Worm (Caenorhabditis elegans) whole organism, L1 larva: ENCODE measurements around the gene F22F7.11.
A peak's percentile ranks its signal among the peaks of the same experiment; 100 is the strongest.

Source experiments
- C04F5.9 ChIP-seq: sonication (generic microtip); optimal IDR thresholded peaks from 2 replicates; lab custom pipeline; 2016; ENCODE audit warnings: missing genetic modification characterization, missing compliant biosample characterization
- aha-1 ChIP-seq: fragments of 150-350 bp; optimal IDR thresholded peaks from 2 replicates; lab custom pipeline; 2014; ENCODE audit warnings: missing biosample characterization, missing genetic modification characterization
- ama-1 ChIP-seq: fragments of 150-350 bp; optimal IDR thresholded peaks from 2 replicates; lab custom pipeline; 2014
- blmp-1 ChIP-seq: fragments of 150-350 bp; optimal IDR thresholded peaks from 2 replicates; lab custom pipeline; 2014; ENCODE audit warnings: missing biosample characterization, missing genetic modification characterization
- ceh-63 ChIP-seq: fragments of 200-800 bp; sonication (Bioruptor generic); optimal IDR thresholded peaks from 2 replicates; lab custom pipeline; 2018; ENCODE audit warnings: mild to moderate bottlenecking, missing genetic modification characterization, missing compliant biosample characterization
- dsc-1 ChIP-seq: sonication (generic microtip); optimal IDR thresholded peaks from 2 replicates; lab custom pipeline; 2016; ENCODE audit warnings: mild to moderate bottlenecking, missing genetic modification characterization, missing compliant biosample characterization
- efl-3 ChIP-seq: fragments of 200-800 bp; sonication (Bioruptor generic); optimal IDR thresholded peaks from 2 replicates; lab custom pipeline; 2018; ENCODE audit warnings: mild to moderate bottlenecking, missing genetic modification characterization, missing compliant biosample characterization
- egl-13 ChIP-seq: sonication (generic microtip); optimal IDR thresholded peaks from 2 replicates; lab custom pipeline; 2016; ENCODE audit warnings: missing genotype, missing genetic modification reagents, missing genetic modification characterization, missing compliant biosample characterization
- elt-2 ChIP-seq: sonication (generic microtip); optimal IDR thresholded peaks from 2 replicates; lab custom pipeline; 2016; ENCODE audit warnings: missing genetic modification characterization, mild to moderate bottlenecking, inconsistent platforms, missing compliant biosample characterization, missing genetic modification reagents
- ets-5 ChIP-seq: fragments of 200-800 bp; sonication (Bioruptor generic); IDR thresholded peaks from 2 replicates; pipeline ENCODE4 v1.3.6; 2022; ENCODE audit warnings: missing genetic modification characterization, missing compliant biosample characterization
- fkh-8 ChIP-seq: sonication (generic microtip); optimal IDR thresholded peaks from 2 replicates; lab custom pipeline; 2016; ENCODE audit warnings: mild to moderate bottlenecking, missing genetic modification characterization, missing compliant biosample characterization
- hlh-4 ChIP-seq: sonication (generic microtip); optimal IDR thresholded peaks from 2 replicates; lab custom pipeline; 2016; ENCODE audit warnings: mild to moderate bottlenecking, missing genetic modification characterization, missing compliant biosample characterization
- isw-1 ChIP-seq: fragments of 200-800 bp; sonication (Bioruptor generic); IDR thresholded peaks from 2 replicates; pipeline ENCODE4 v1.3.6; 2022; ENCODE audit warnings: missing genetic modification characterization, missing compliant biosample characterization
- jun-1 ChIP-seq: fragments of 150-350 bp; optimal IDR thresholded peaks from 2 replicates; lab custom pipeline; 2014; ENCODE audit warnings: missing biosample characterization, missing genetic modification reagents, missing genetic modification characterization
- lin-13 ChIP-seq: fragments of 150-350 bp; optimal IDR thresholded peaks from 2 replicates; lab custom pipeline; 2014; ENCODE audit warnings: missing biosample characterization, missing genetic modification reagents, missing genetic modification characterization
- lin-14 ChIP-seq: fragments of 200-800 bp; sonication (Bioruptor generic); optimal IDR thresholded peaks from 2 replicates; lab custom pipeline; 2018; ENCODE audit warnings: mild to moderate bottlenecking, missing genetic modification characterization, moderate library complexity, missing compliant biosample characterization
- lsy-2 ChIP-seq, 2 experiments: fragments of 150-350 bp; optimal IDR thresholded peaks; 2 replicates each; lab custom pipeline; 2014; ENCODE audit warnings: missing biosample characterization in 2 of 2, missing genetic modification characterization in 2 of 2
- mab-9 ChIP-seq: fragments of 200-800 bp; sonication (Bioruptor generic); IDR thresholded peaks from 2 replicates; pipeline ENCODE4 v1.3.6; 2022; ENCODE audit warnings: missing genetic modification reagents, missing genetic modification characterization, missing compliant biosample characterization
- mep-1 ChIP-seq: fragments of 150-350 bp; optimal IDR thresholded peaks from 2 replicates; lab custom pipeline; 2014; ENCODE audit warnings: missing biosample characterization, missing genetic modification characterization
- nhr-11 ChIP-seq: fragments of 150-350 bp; optimal IDR thresholded peaks from 2 replicates; lab custom pipeline; 2014; ENCODE audit warnings: missing biosample characterization, missing genetic modification characterization
- nhr-19 ChIP-seq: fragments of 200-800 bp; sonication (Bioruptor generic); conservative IDR thresholded peaks from 2 replicates; pipeline ENCODE4 v1.3.6; 2022; ENCODE audit warnings: missing genetic modification characterization, missing compliant biosample characterization
- nhr-237 ChIP-seq: fragments of 150-350 bp; optimal IDR thresholded peaks from 2 replicates; lab custom pipeline; 2014; ENCODE audit warnings: missing biosample characterization, missing genetic modification characterization
- nhr-28 ChIP-seq: fragments of 150-350 bp; optimal IDR thresholded peaks from 2 replicates; lab custom pipeline; 2014; ENCODE audit warnings: missing biosample characterization, missing genetic modification characterization
- nhr-47 ChIP-seq: sonication (generic microtip); optimal IDR thresholded peaks from 2 replicates; lab custom pipeline; 2016; ENCODE audit warnings: mild to moderate bottlenecking, missing genetic modification characterization, moderate library complexity, missing compliant biosample characterization
- nhr-71 ChIP-seq: sonication (generic microtip); optimal IDR thresholded peaks from 2 replicates; lab custom pipeline; 2016; ENCODE audit warnings: mild to moderate bottlenecking, missing genetic modification characterization, moderate library complexity, missing compliant biosample characterization
- nhr-85 ChIP-seq: sonication (generic microtip); peaks from one replicate; lab custom pipeline; 2016; ENCODE audit warnings: missing genetic modification characterization, inconsistent platforms, missing compliant biosample characterization
- pax-3 ChIP-seq: fragments of 200-800 bp; sonication (Bioruptor generic); optimal IDR thresholded peaks from 2 replicates; lab custom pipeline; 2018; ENCODE audit warnings: mild to moderate bottlenecking, missing genetic modification characterization, moderate library complexity, missing compliant biosample characterization
- pqm-1 ChIP-seq: sonication (generic microtip); optimal IDR thresholded peaks from 3 replicates; lab custom pipeline; 2017; ENCODE audit warnings: missing biosample characterization, missing genetic modification characterization
- rnt-1 ChIP-seq: sonication (generic microtip); optimal IDR thresholded peaks from 2 replicates; lab custom pipeline; 2016; ENCODE audit warnings: mild to moderate bottlenecking, missing genetic modification characterization, moderate library complexity, missing compliant biosample characterization
- skn-1 ChIP-seq: fragments of 150-350 bp; optimal IDR thresholded peaks from 2 replicates; lab custom pipeline; 2014; ENCODE audit warnings: missing biosample characterization, missing genetic modification characterization
- snpc-4 ChIP-seq: fragments of 150-350 bp; optimal IDR thresholded peaks from 2 replicates; lab custom pipeline; 2014; ENCODE audit warnings: missing biosample characterization, missing genetic modification characterization
- snu-23 ChIP-seq: sonication (generic microtip); optimal IDR thresholded peaks from 2 replicates; lab custom pipeline; 2016; ENCODE audit warnings: missing genetic modification characterization, missing compliant biosample characterization
- sox-4 ChIP-seq: sonication (generic microtip); optimal IDR thresholded peaks from 2 replicates; lab custom pipeline; 2016; ENCODE audit warnings: missing genetic modification characterization, missing compliant biosample characterization
- swsn-7 ChIP-seq: sonication (generic microtip); optimal IDR thresholded peaks from 2 replicates; lab custom pipeline; 2016; ENCODE audit warnings: missing genetic modification characterization, missing compliant biosample characterization
- tbx-2 ChIP-seq: sonication (generic microtip); optimal IDR thresholded peaks from 2 replicates; lab custom pipeline; 2016; ENCODE audit warnings: missing genetic modification characterization, missing compliant biosample characterization
- tlp-1 ChIP-seq: fragments of 150-350 bp; optimal IDR thresholded peaks from 2 replicates; lab custom pipeline; 2014; ENCODE audit warnings: missing biosample characterization, missing genetic modification characterization
- unc-30 ChIP-seq: sonication (generic microtip); optimal IDR thresholded peaks from 2 replicates; lab custom pipeline; 2017; ENCODE audit warnings: missing biosample characterization, missing genetic modification characterization
- unc-62 ChIP-seq: fragments of 150-350 bp; optimal IDR thresholded peaks from 2 replicates; lab custom pipeline; 2014; ENCODE audit warnings: missing biosample characterization, missing genetic modification reagents, missing genetic modification characterization
- unc-86 ChIP-seq: sonication (generic microtip); optimal IDR thresholded peaks from 2 replicates; lab custom pipeline; 2016; ENCODE audit warnings: missing genetic modification characterization, missing compliant biosample characterization
- unc-98 ChIP-seq: fragments of 200-800 bp; sonication (Bioruptor generic); IDR thresholded peaks from 2 replicates; pipeline ENCODE4 v1.3.6; 2022; ENCODE audit warnings: missing genetic modification characterization, missing compliant biosample characterization
- vab-15 ChIP-seq: sonication (generic microtip); optimal IDR thresholded peaks from 2 replicates; lab custom pipeline; 2017; ENCODE audit warnings: missing genotype, mild to moderate bottlenecking, missing genetic modification characterization, missing compliant biosample characterization
- zag-1 ChIP-seq: fragments of 150-350 bp; optimal IDR thresholded peaks from 2 replicates; lab custom pipeline; 2014; ENCODE audit warnings: missing biosample characterization, missing genetic modification characterization
- zip-4 ChIP-seq: fragments of 200-800 bp; sonication (Bioruptor generic); optimal IDR thresholded peaks from 2 replicates; lab custom pipeline; 2018; ENCODE audit warnings: mild to moderate bottlenecking, missing genetic modification characterization, moderate library complexity, missing compliant biosample characterization
- ztf-4 ChIP-seq: fragments of 150-350 bp; optimal IDR thresholded peaks from 2 replicates; lab custom pipeline; 2014; ENCODE audit warnings: missing biosample characterization, missing genetic modification characterization

Gene F22F7.11

DNA sequence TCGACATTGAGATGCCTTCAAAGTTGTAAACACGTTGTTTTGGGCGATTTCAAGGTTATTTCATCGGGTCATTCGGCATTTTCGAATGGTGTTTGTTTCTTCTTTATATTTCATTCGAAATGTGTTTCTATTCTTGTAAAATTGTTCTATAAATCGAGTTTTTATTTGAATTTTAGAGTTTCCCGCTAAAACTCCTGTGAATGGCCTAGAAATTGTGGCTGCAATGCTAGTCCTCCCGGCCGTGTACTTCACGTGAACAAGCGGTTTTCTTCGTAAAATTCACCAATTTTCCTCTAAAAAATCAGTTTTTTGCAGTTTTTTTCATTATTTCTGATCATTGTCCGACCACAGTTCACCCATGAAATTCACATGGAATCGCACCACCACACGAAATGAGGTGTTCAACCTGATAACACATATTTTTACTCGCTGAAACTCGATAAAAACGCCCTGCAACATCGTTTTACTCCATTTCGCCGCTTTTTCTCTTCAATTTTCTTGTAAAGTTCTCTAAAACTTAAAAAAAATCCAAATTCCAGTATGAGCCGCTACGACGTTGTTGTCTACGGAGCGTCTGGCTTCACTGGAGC, 7.5 kb downstream of the F22F7.11 start, which contains the start of gene ldp-1 (continued):
- peak; percentile 65 for TF ChIP-seq mep-1
- TF ChIP-seq sox-4 (tag; lab: Kevin White, UChicago), result peak; percentile 83
- peak; percentile 59 for TF ChIP-seq hlh-4
- TF ChIP-seq nhr-71, result peak; percentile 89
- peak; percentile 90 for TF ChIP-seq tbx-2 (tag; lab: Kevin White, UChicago)
- TF ChIP-seq vab-15, result no peak
- TF ChIP-seq lin-13, result peak; percentile 67
- TF ChIP-seq snpc-4 (tag; lab: Kevin White, UChicago), result peak; percentile 22
- no peak for TF ChIP-seq unc-30 (tag; lab: Kevin White, UChicago)
- TF ChIP-seq ceh-63 (GFP tag; lab: Kevin White, UChicago), result peak; percentile 60
- no peak for TF ChIP-seq unc-62 (GFP tag; lab: Kevin White, UChicago)
- no peak for TF ChIP-seq pqm-1 (tag; lab: Kevin White, UChicago)
- peak; percentile 67 for TF ChIP-seq elt-2
- no peak for TF ChIP-seq nhr-28 (tag; lab: Kevin White, UChicago)
- no peak for TF ChIP-seq tlp-1 (tag; lab: Kevin White, UChicago)
- TF ChIP-seq jun-1 (tag; lab: Kevin White, UChicago), result no peak
- TF ChIP-seq ztf-4 (tag; lab: Kevin White, UChicago), result no peak
- TF ChIP-seq lin-14, result peak; percentile 92
- peak; percentile 78 for TF ChIP-seq isw-1 (GFP tag; lab: Robert Waterston, UW)
- peak; percentile 81 for TF ChIP-seq C04F5.9 (tag; lab: Kevin White, UChicago)
- TF ChIP-seq ets-5 (GFP tag; lab: Robert Waterston, UW), result no peak
- peak; percentile 34 for TF ChIP-seq blmp-1 (tag; lab: Kevin White, UChicago)
- no peak for TF ChIP-seq zag-1 (tag; lab: Kevin White, UChicago)
- peak; percentile 92 for TF ChIP-seq dsc-1
- TF ChIP-seq unc-98 (GFP tag; lab: Robert Waterston, UW), result peak; percentile 82
- TF ChIP-seq unc-86 (tag; lab: Kevin White, UChicago), result peak; percentile 69
- TF ChIP-seq rnt-1 (tag; lab: Kevin White, UChicago), result peak; percentile 97
- TF ChIP-seq efl-3 (GFP tag; lab: Kevin White, UChicago), result no peak
- TF ChIP-seq fkh-8 (tag; lab: Kevin White, UChicago), result peak; percentile 76
- TF ChIP-seq swsn-7 (tag; lab: Kevin White, UChicago), result peak; percentile 81
- TF ChIP-seq skn-1 (tag; lab: Kevin White, UChicago), result peak; percentile 11
- TF ChIP-seq nhr-237, result peak; percentile 13
- TF ChIP-seq nhr-19 (GFP tag; lab: Robert Waterston, UW), result peak; percentile 88
- TF ChIP-seq ama-1, result no peak
- peak; percentile 92 for TF ChIP-seq nhr-47 (tag; lab: Kevin White, UChicago)
- TF ChIP-seq lsy-2 (tag; optimal IDR thresholded peaks at IDR 0.05; lab: Kevin White, UChicago), result peak; percentile 76
- peak; percentile 36 for TF ChIP-seq zip-4 (GFP tag; lab: Kevin White, UChicago)
- no peak for TF ChIP-seq aha-1 (tag; lab: Kevin White, UChicago)
- peak; percentile 93 for TF ChIP-seq nhr-85 (tag; lab: Kevin White, UChicago)
- peak; percentile 85 for TF ChIP-seq egl-13
- TF ChIP-seq pax-3 (tag; lab: Kevin White, UChicago), result peak; percentile 89
- peak; percentile 81 for TF ChIP-seq snu-23 (GFP tag; lab: Kevin White, UChicago)
- peak; percentile 80 for TF ChIP-seq mab-9

DNA sequence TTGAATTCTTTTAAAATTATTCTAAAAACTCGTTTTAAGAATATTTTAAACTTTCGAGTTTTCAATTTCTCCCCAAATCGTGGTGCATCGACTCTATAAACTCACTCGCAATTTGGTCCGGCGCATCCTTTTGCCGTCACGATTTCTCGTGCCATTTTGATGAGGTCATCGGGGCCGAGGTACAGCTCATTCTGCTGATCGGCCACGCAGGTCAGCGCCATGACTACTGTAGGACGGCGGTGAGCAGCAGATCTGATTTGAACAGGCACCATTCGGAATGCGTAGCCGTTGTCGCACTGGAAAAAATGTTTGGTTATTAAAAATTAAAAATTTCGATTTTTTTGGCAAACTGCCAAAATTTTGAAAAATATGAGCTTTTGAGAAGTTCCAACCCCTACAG, 13.0 kb downstream of the F22F7.11 start:
- no peak for TF ChIP-seq nhr-11 (tag; lab: Kevin White, UChicago)
- TF ChIP-seq rnt-1 (tag; lab: Kevin White, UChicago), result peak; percentile 16
